Worm (Caenorhabditis elegans) whole organism, young adult: ENCODE data around the gene sra-37.
"Not testable (repeated sequence)": the region's sequence is repeated elsewhere in the genome, so short reads cannot be mapped to it uniquely, and the experiment has no call there.

Experiments used
- B0035.1 ChIP-seq: sonication (generic microtip); optimal IDR thresholded peaks from 2 replicates; lab custom pipeline; 2016; ENCODE audit warnings: missing genetic modification characterization, mild to moderate bottlenecking, missing compliant biosample characterization, missing genotype, missing genetic modification reagents
- C06A6.2 ChIP-seq: fragments of 200-800 bp; sonication (Bioruptor generic); conservative IDR thresholded peaks from 2 replicates; pipeline ENCODE4 v1.3.6; 2022; ENCODE audit warnings: missing genetic modification characterization, missing compliant biosample characterization
- F37B4.10 ChIP-seq: fragments of 200-800 bp; sonication (Bioruptor generic); IDR thresholded peaks from 2 replicates; pipeline ENCODE4 v1.3.6; 2022; ENCODE audit warnings: missing genetic modification characterization, missing compliant biosample characterization
- F49E8.2 ChIP-seq: sonication (generic microtip); optimal IDR thresholded peaks from 3 replicates; lab custom pipeline; 2017; ENCODE audit warnings: missing genetic modification characterization, mild to moderate bottlenecking, missing compliant biosample characterization, antibody characterized with exemption, moderate library complexity; ENCODE audit not compliant: insufficient read depth
- atf-7 ChIP-seq: sonication (generic microtip); optimal IDR thresholded peaks from 2 replicates; lab custom pipeline; 2017; ENCODE audit warnings: mild to moderate bottlenecking, missing genetic modification characterization, missing compliant biosample characterization
- attf-3 ChIP-seq: fragments of 200-800 bp; sonication (Bioruptor generic); conservative IDR thresholded peaks from 2 replicates; pipeline ENCODE4 v1.3.6; 2022; ENCODE audit warnings: missing genetic modification reagents, missing genetic modification characterization, missing compliant biosample characterization
- attf-5 ChIP-seq: fragments of 200-800 bp; sonication (Bioruptor generic); optimal IDR thresholded peaks from 2 replicates; lab custom pipeline; 2018; ENCODE audit warnings: mild to moderate bottlenecking, missing genetic modification characterization, missing compliant biosample characterization
- bed-2 ChIP-seq: fragments of 200-800 bp; sonication (Bioruptor generic); IDR thresholded peaks from 2 replicates; pipeline ENCODE4 v1.3.6; 2022; ENCODE audit warnings: missing genetic modification reagents, missing genetic modification characterization, missing compliant biosample characterization
- cebp-1 ChIP-seq, 2 experiments: fragments of 200-800 bp in 1 of 2; sonication (Bioruptor generic) in 1 of 2; sonication (generic microtip) in 1 of 2; IDR thresholded peaks in 1 of 2; optimal IDR thresholded peaks in 1 of 2; 2 replicates each; pipeline versions ENCODE4 v1.3.6 to Lab custom; 2017 to 2022; ENCODE audit warnings: missing compliant biosample characterization in 2 of 2, missing genetic modification characterization in 2 of 2, mild to moderate bottlenecking in 1 of 2, missing genetic modification reagents in 1 of 2, moderate library complexity in 1 of 2
- ceh-58 ChIP-seq: fragments of 200-800 bp; sonication (Bioruptor generic); IDR thresholded peaks from 2 replicates; pipeline ENCODE4 v1.3.6; 2022; ENCODE audit warnings: missing genetic modification characterization, missing compliant biosample characterization
- dox-1 ChIP-seq: fragments of 200-800 bp; sonication (Bioruptor generic); IDR thresholded peaks from 2 replicates; pipeline ENCODE4 v1.3.6; 2022; ENCODE audit warnings: missing genetic modification reagents, missing genetic modification characterization, missing compliant biosample characterization
- dpff-1 ChIP-seq: sonication (generic microtip); optimal IDR thresholded peaks from 2 replicates; lab custom pipeline; 2017; ENCODE audit warnings: mild to moderate bottlenecking, missing genetic modification characterization, missing compliant biosample characterization
- dpl-1 ChIP-seq: fragments of 150-350 bp; optimal IDR thresholded peaks from 2 replicates; lab custom pipeline; 2014; ENCODE audit warnings: missing biosample characterization, missing genetic modification reagents, missing genetic modification characterization
- efl-1 ChIP-seq: fragments of 150-350 bp; optimal IDR thresholded peaks from 2 replicates; lab custom pipeline; 2014; ENCODE audit warnings: missing biosample characterization, missing genetic modification reagents, missing genetic modification characterization
- egrh-3 ChIP-seq: fragments of 200-800 bp; sonication (Bioruptor generic); IDR thresholded peaks from 2 replicates; pipeline ENCODE4 v1.3.6; 2022; ENCODE audit warnings: missing genetic modification reagents, missing genetic modification characterization, missing compliant biosample characterization
- fkh-3 ChIP-seq: sonication (generic microtip); optimal IDR thresholded peaks from 2 replicates; lab custom pipeline; 2016; ENCODE audit warnings: mild to moderate bottlenecking, missing genetic modification characterization, missing compliant biosample characterization
- gei-17 ChIP-seq: fragments of 200-800 bp; sonication (Bioruptor generic); optimal IDR thresholded peaks from 2 replicates; lab custom pipeline; 2018; ENCODE audit warnings: mild to moderate bottlenecking, missing genetic modification characterization, missing compliant biosample characterization
- hlh-12 ChIP-seq: sonication (generic microtip); optimal IDR thresholded peaks from 2 replicates; lab custom pipeline; 2016; ENCODE audit warnings: missing genetic modification characterization, missing compliant biosample characterization
- lin-26 ChIP-seq: fragments of 200-800 bp; sonication (Bioruptor generic); IDR thresholded peaks from 2 replicates; pipeline ENCODE4 v1.3.6; 2022; ENCODE audit warnings: missing genetic modification reagents, missing genetic modification characterization, missing compliant biosample characterization
- lin-35 ChIP-seq, 3 experiments: fragments of 150-350 bp in 2 of 3; sonication (generic microtip) in 1 of 3; optimal IDR thresholded peaks; 2 replicates each; lab custom pipeline; 2014 to 2018; ENCODE audit warnings: missing biosample characterization in 3 of 3, missing genetic modification characterization in 3 of 3, missing genetic modification reagents in 3 of 3
- lin-40 ChIP-seq: sonication (generic microtip); optimal IDR thresholded peaks from 2 replicates; lab custom pipeline; 2016; ENCODE audit warnings: missing genetic modification characterization, mild to moderate bottlenecking, missing compliant biosample characterization, missing genotype, missing genetic modification reagents
- lin-54 ChIP-seq: fragments of 200-800 bp; sonication (Bioruptor generic); optimal IDR thresholded peaks from 2 replicates; lab custom pipeline; 2018; ENCODE audit warnings: mild to moderate bottlenecking, missing genetic modification characterization, missing compliant biosample characterization
- madf-6 ChIP-seq: fragments of 200-800 bp; sonication (Bioruptor generic); IDR thresholded peaks from 2 replicates; pipeline ENCODE4 v1.3.6; 2022; ENCODE audit warnings: missing genetic modification reagents, missing genetic modification characterization, missing compliant biosample characterization
- madf-8 ChIP-seq: fragments of 200-800 bp; sonication (Bioruptor generic); conservative IDR thresholded peaks from 2 replicates; pipeline ENCODE4 v1.3.6; 2022; ENCODE audit warnings: missing genetic modification reagents, missing genetic modification characterization, missing compliant biosample characterization
- nfyb-1 ChIP-seq: fragments of 200-800 bp; sonication (Bioruptor generic); IDR thresholded peaks from 2 replicates; pipeline ENCODE4 v1.3.6; 2022; ENCODE audit warnings: missing genetic modification reagents, missing genetic modification characterization, missing compliant biosample characterization
- nhr-120 ChIP-seq: fragments of 200-800 bp; sonication (Bioruptor generic); IDR thresholded peaks from 2 replicates; pipeline ENCODE4 v1.3.6; 2022; ENCODE audit warnings: missing genetic modification characterization, missing compliant biosample characterization
- nhr-80 ChIP-seq: sonication (generic microtip); optimal IDR thresholded peaks from 2 replicates; lab custom pipeline; 2016; ENCODE audit warnings: missing genetic modification characterization, missing compliant biosample characterization
- pbrm-1 ChIP-seq: fragments of 200-800 bp; sonication (Bioruptor generic); IDR thresholded peaks from 2 replicates; pipeline ENCODE4 v1.3.6; 2022; ENCODE audit warnings: missing genetic modification reagents, missing genetic modification characterization, missing compliant biosample characterization
- rpc-1 ChIP-seq, 2 experiments: fragments of 150-350 bp in 1 of 2; sonication (generic microtip) in 1 of 2; optimal IDR thresholded peaks; 2 replicates each; lab custom pipeline; 2014 to 2018; ENCODE audit warnings: missing biosample characterization in 1 of 2, missing genetic modification characterization in 1 of 2, missing genetic modification reagents in 1 of 2, missing genotype in 1 of 2
- snpc-1.3 ChIP-seq: sonication (generic microtip); optimal IDR thresholded peaks from 2 replicates; lab custom pipeline; 2017; ENCODE audit warnings: missing genetic modification characterization, mild to moderate bottlenecking, missing compliant biosample characterization, antibody characterized with exemption, moderate library complexity, missing genotype, missing genetic modification reagents; ENCODE audit not compliant: insufficient read depth
- snpc-4 ChIP-seq, 5 experiments: fragments of 150-350 bp in 1 of 5; sonication (generic microtip) in 4 of 5; optimal IDR thresholded peaks; 2 replicates each; lab custom pipeline; 2014 to 2018; ENCODE audit warnings: missing genetic modification characterization in 5 of 5, missing biosample characterization in 3 of 5, antibody characterized with exemption in 2 of 5, mild to moderate bottlenecking in 2 of 5, missing compliant biosample characterization in 2 of 5, missing genotype in 2 of 5, moderate library complexity in 2 of 5, missing genetic modification reagents in 1 of 5
- tbx-9 ChIP-seq: sonication (generic microtip); optimal IDR thresholded peaks from 2 replicates; lab custom pipeline; 2016; ENCODE audit warnings: borderline replicate concordance, missing genetic modification characterization, inconsistent platforms, missing compliant biosample characterization
- unc-62 ChIP-seq: fragments of 150-350 bp; optimal IDR thresholded peaks from 2 replicates; lab custom pipeline; 2014; ENCODE audit warnings: missing biosample characterization, missing genetic modification reagents, missing genetic modification characterization
- zfh-2 ChIP-seq: fragments of 200-800 bp; sonication (Bioruptor generic); conservative IDR thresholded peaks from 2 replicates; pipeline ENCODE4 v1.3.6; 2022; ENCODE audit warnings: missing genetic modification reagents, missing genetic modification characterization, missing compliant biosample characterization
- zim-3 ChIP-seq: sonication (generic microtip); optimal IDR thresholded peaks from 2 replicates; lab custom pipeline; 2017; ENCODE audit warnings: mild to moderate bottlenecking, missing genetic modification characterization, moderate library complexity, missing compliant biosample characterization
- ztf-22 ChIP-seq: fragments of 200-800 bp; sonication (Bioruptor generic); optimal IDR thresholded peaks from 2 replicates; lab custom pipeline; 2018; ENCODE audit warnings: mild to moderate bottlenecking, missing genetic modification characterization, moderate library complexity, missing compliant biosample characterization
- ztf-26 ChIP-seq: sonication (generic microtip); optimal IDR thresholded peaks from 2 replicates; lab custom pipeline; 2017; ENCODE audit warnings: missing genetic modification characterization, missing compliant biosample characterization
- ztf-6 ChIP-seq: fragments of 200-800 bp; sonication (Bioruptor generic); IDR thresholded peaks from 2 replicates; pipeline ENCODE4 v1.3.6; 2022; ENCODE audit warnings: missing genetic modification reagents, missing genetic modification characterization, missing compliant biosample characterization

The sra-37 gene

ce11 chrX:13937910-13938309 lies 44.8 kb upstream of the sra-37 start:
- TF ChIP-seq fkh-3 (tag; lab: Kevin White, UChicago) (no peak), hlh-12 (tag; lab: Kevin White, UChicago) (no peak), ztf-6 (GFP tag; lab: Robert Waterston, UW) (no peak), F37B4.10 (GFP tag; lab: Robert Waterston, UW) (no peak), unc-62 (GFP tag; lab: Kevin White, UChicago) (no peak), snpc-1.3 (tag; lab: Kevin White, UChicago) (no peak), attf-3 (GFP tag; lab: Robert Waterston, UW) (no peak), lin-54 (GFP tag; lab: Kevin White, UChicago) (no peak), atf-7 (tag; lab: Kevin White, UChicago) (no peak), pbrm-1 (no peak), gei-17 (GFP tag; lab: Kevin White, UChicago) (no peak), madf-8 (GFP tag; lab: Robert Waterston, UW) (no peak)

- TF ChIP-seq nhr-80 (peak; percentile 35), tbx-9 (no peak)
Observed at ce11 chrX:13937350-13937749, 44.2 kb upstream of the sra-37 start.

ce11 chrX:13936719-13937118 lies 43.6 kb upstream of the sra-37 start:
- peak; percentile 32 for TF ChIP-seq ztf-26
- TF ChIP-seq ztf-22 (GFP tag; lab: Kevin White, UChicago) = no peak

ce11 chrX:13935615-13936014 lies 42.5 kb upstream of the sra-37 start:
- not testable (repeated sequence) for TF ChIP-seq rpc-1 (optimal IDR thresholded peaks at IDR 0.05; lab: Kevin White, UChicago)
- TF ChIP-seq rpc-1 (tag; optimal IDR thresholded peaks at IDR 0.05; lab: Kevin White, UChicago) = peak; percentile 37
- peak; percentile 45; the same call in 1 of the 2 replicates for TF ChIP-seq zfh-2
- peak; percentile 12; the same call in 1 of the 2 replicates for TF ChIP-seq dox-1 (GFP tag; lab: Robert Waterston, UW)
- TF ChIP-seq egrh-3 (GFP tag; lab: Robert Waterston, UW) = peak; percentile 64; the same call in 1 of the 2 replicates

- TF ChIP-seq bed-2 (GFP tag; lab: Robert Waterston, UW) (no peak), lin-35 (GFP tag; optimal IDR thresholded peaks at IDR 0.05; lab: Kevin White, UChicago) (no peak)
Observed at ce11 chrX:13934574-13934973, 41.4 kb upstream of the sra-37 start, which contains the start of gene elt-3. elt-3 (plus strand) TSS chrX:13934874.

ce11 chrX:13929534-13929933 lies 36.4 kb upstream of the sra-37 start, which contains the start of gene meg-1:
meg-1 (minus strand) TSS chrX:13929634.
- TF ChIP-seq dpl-1 = peak; percentile 6
- peak; percentile 41 for TF ChIP-seq madf-6 (GFP tag; lab: Robert Waterston, UW)
- no peak for TF ChIP-seq ceh-58 (GFP tag; lab: Robert Waterston, UW)
- peak; percentile 28; the same call in 1 of the 2 replicates for TF ChIP-seq madf-8 (GFP tag; lab: Robert Waterston, UW)
- TF ChIP-seq efl-1 (GFP tag; lab: Kevin White, UChicago) = peak; percentile 67
- TF ChIP-seq snpc-4 (GFP tag; optimal IDR thresholded peaks at IDR 0.05; lab: Kevin White, UChicago) = no peak
- no peak for TF ChIP-seq snpc-4 (tag; optimal IDR thresholded peaks at IDR 0.05; lab: Kevin White, UChicago)

- no peak for TF ChIP-seq attf-5 (GFP tag; lab: Kevin White, UChicago)
- TF ChIP-seq B0035.1 (tag; lab: Kevin White, UChicago) = no peak
- no peak for TF ChIP-seq zim-3 (tag; lab: Kevin White, UChicago)
- no peak for TF ChIP-seq nhr-120 (GFP tag; lab: Robert Waterston, UW)
- TF ChIP-seq C06A6.2 (GFP tag; lab: Robert Waterston, UW) = no peak
- no peak for TF ChIP-seq lin-26 (GFP tag; lab: Robert Waterston, UW)
- TF ChIP-seq nfyb-1 = no peak
- no peak for TF ChIP-seq cebp-1 (GFP tag; IDR thresholded peaks at IDR 0.05; lab: Robert Waterston, UW)
- TF ChIP-seq cebp-1 (tag; optimal IDR thresholded peaks at IDR 0.05; lab: Kevin White, UChicago) = no peak
- no peak for TF ChIP-seq F49E8.2
- TF ChIP-seq dpff-1 = no peak
- TF ChIP-seq lin-40 = no peak
Observed at ce11 chrX:13928532-13928931, 35.4 kb upstream of the sra-37 start.
